Fruit fly (Drosophila melanogaster): ENCODE results near the gene CG15056.

The CG15056 gene

DNA sequence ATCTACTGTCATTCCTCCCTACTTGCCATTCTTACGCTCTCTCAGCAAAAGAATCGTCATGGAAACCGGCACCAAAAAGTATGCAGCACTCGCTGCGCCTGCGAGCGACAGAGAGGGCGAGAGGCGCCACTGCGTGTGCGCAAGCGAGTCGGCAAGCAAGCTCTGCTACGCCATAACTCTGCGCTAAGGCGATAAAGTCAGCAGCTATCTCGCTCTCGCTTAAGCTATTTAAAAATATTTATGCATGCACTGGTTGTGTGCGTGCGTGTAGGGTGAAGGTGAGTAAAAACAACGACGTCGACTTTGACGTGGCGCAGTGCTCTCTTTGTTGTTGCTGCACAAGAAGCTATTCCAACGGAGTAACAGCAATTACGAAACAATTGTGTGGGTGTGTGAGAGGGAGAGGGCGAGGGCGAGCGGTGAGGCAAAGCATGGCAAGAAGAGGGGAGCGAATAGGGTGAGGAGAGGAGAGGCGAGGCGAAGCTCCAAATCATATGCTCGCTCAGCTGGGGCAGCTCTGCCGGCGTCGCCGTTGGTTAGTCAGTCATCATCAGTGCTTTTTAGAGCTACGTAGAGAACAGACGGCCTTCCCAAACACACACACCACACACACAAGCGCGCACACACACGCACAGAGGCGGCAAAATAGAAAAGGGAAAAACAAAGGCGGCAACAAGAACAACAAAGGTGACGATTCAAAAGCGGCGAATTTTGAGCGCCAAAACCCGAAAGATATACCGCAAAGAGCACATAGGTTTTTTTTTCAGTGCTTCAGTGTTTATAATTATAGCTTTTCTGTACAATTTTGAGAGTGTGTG, 49.0 kb upstream of the CG15056 start, which contains the start of gene CrebB (continued):
- TF ChIP-seq CG10979 (tag; optimal IDR thresholded peaks at IDR 0.05) (no peak), shn (GFP tag; optimal IDR thresholded peaks at IDR 0.05) (peak; percentile 16), Neu2 (GFP tag; optimal IDR thresholded peaks at IDR 0.05; ENCODE audit: borderline replicate concordance) (no peak), Pdp1 (GFP tag; optimal IDR thresholded peaks at IDR 0.05) (peak in 1 of 2 experiments; percentile 98), CG10209 (GFP tag; optimal IDR thresholded peaks at IDR 0.05) (no peak), CG16779 (GFP tag; IDR thresholded peaks at IDR 0.05) (no peak), CG34376 (GFP tag; optimal IDR thresholded peaks at IDR 0.05) (peak; percentile 84), psq (GFP tag; optimal IDR thresholded peaks at IDR 0.05) (peak; percentile 28), CG2678 (tag; optimal IDR thresholded peaks at IDR 0.05) (peak; percentile 14), wek (GFP tag; optimal IDR thresholded peaks at IDR 0.05) (no peak), dan (GFP tag; IDR thresholded peaks at IDR 0.05) (no peak), CG1647 (GFP tag; optimal IDR thresholded peaks at IDR 0.05) (no peak), CG4730 (GFP tag; IDR thresholded peaks at IDR 0.05) (no peak), Scr (GFP tag; IDR thresholded peaks at IDR 0.05; ENCODE audit: partially characterized antibody) (no peak), CG14710 (tag; optimal IDR thresholded peaks at IDR 0.05) (peak; percentile 24), fd96Cb (tag; optimal IDR thresholded peaks at IDR 0.05) (no peak), CG15073 (GFP tag; optimal IDR thresholded peaks at IDR 0.05) (no peak), salm (tag; optimal IDR thresholded peaks at IDR 0.05) (no peak), CG9727 (GFP tag; optimal IDR thresholded peaks at IDR 0.05) (no peak), CG12219 (GFP tag; optimal IDR thresholded peaks at IDR 0.05) (peak; percentile 35), CG4820 (GFP tag; optimal IDR thresholded peaks at IDR 0.05) (no peak), Doc3 (GFP tag; IDR thresholded peaks at IDR 0.05; ENCODE audit: partially characterized antibody) (no peak), bab2 (GFP tag; optimal IDR thresholded peaks at IDR 0.05) (no peak), Hr78 (GFP tag; optimal IDR thresholded peaks at IDR 0.05) (peak in 1 of 2 experiments; percentile 91), CG10147 (GFP tag; optimal IDR thresholded peaks at IDR 0.05) (no peak), Abd-B (GFP tag; optimal IDR thresholded peaks at IDR 0.05) (peak; percentile 78), usp (GFP tag; optimal IDR thresholded peaks at IDR 0.05) (no peak), nom (GFP tag; optimal IDR thresholded peaks at IDR 0.05) (peak; percentile 54), D (optimal IDR thresholded peaks at IDR 0.05) (no peak), D (GFP tag; optimal IDR thresholded peaks at IDR 0.05) (no peak), oc (tag; optimal IDR thresholded peaks at IDR 0.05) (peak; percentile 82), slou (GFP tag; optimal IDR thresholded peaks at IDR 0.05) (no peak), Optix (GFP tag; IDR thresholded peaks at IDR 0.05) (0 out of 3 replicates have a peak, but pooled peaks have one; percentile 23), CG6813 (GFP tag; optimal IDR thresholded peaks at IDR 0.05) (no peak), hbn (GFP tag; IDR thresholded peaks at IDR 0.05; ENCODE audit: partially characterized antibody) (no peak), CG13775 (GFP tag; optimal IDR thresholded peaks at IDR 0.05) (no peak), Bdp1 (GFP tag; optimal IDR thresholded peaks at IDR 0.05) (no peak), sim (GFP tag; IDR thresholded peaks at IDR 0.05) (no peak), Sox102F (GFP tag; optimal IDR thresholded peaks at IDR 0.05) (peak; percentile 19), CG16815 (GFP tag; optimal IDR thresholded peaks at IDR 0.05) (no peak), Kr (GFP tag; optimal IDR thresholded peaks at IDR 0.05) (no peak), scrt (GFP tag; optimal IDR thresholded peaks at IDR 0.05) (peak; percentile 2), CG17802 (tag; optimal IDR thresholded peaks at IDR 0.05) (no peak), sisA (GFP tag; IDR thresholded peaks at IDR 0.05) (no peak; the same call in 1 of the 2 replicates), z (GFP tag; IDR thresholded peaks at IDR 0.05) (peak; percentile 19; the same call in 1 of the 3 replicates), CG6854 (GFP tag; optimal IDR thresholded peaks at IDR 0.05) (no peak), bowl (GFP tag; IDR thresholded peaks at IDR 0.05) (no peak), mirr (GFP tag; optimal IDR thresholded peaks at IDR 0.05) (peak; percentile 88)
